Worm (Caenorhabditis elegans): ENCODE data around the gene T26A5.6.

Gene T26A5.6

ce11 chrIII:6446807-6447206 lies 3.7 kb downstream of the T26A5.6 start, which contains the start of gene let-721:
Gene let-721 (minus strand): TSS chrIII:6446907.
- no peak for TF ChIP-seq fos-1 (tag; optimal IDR thresholded peaks at IDR 0.05)
- TF ChIP-seq ceh-90 (tag; optimal IDR thresholded peaks at IDR 0.05), result no peak
- no peak for TF ChIP-seq ceh-8 (GFP tag; optimal IDR thresholded peaks at IDR 0.05)
- TF ChIP-seq fkh-10 (GFP tag; optimal IDR thresholded peaks at IDR 0.05), result no peak
- TF ChIP-seq nhr-77 (tag; optimal IDR thresholded peaks at IDR 0.05), result no peak
- no peak for TF ChIP-seq pax-3 (tag; optimal IDR thresholded peaks at IDR 0.05)
- no peak for TF ChIP-seq nhr-20 (tag; optimal IDR thresholded peaks at IDR 0.05)
- no peak for TF ChIP-seq lin-39 (tag; optimal IDR thresholded peaks at IDR 0.05)
- no peak for TF ChIP-seq irx-1 (tag; optimal IDR thresholded peaks at IDR 0.05)
- no peak for TF ChIP-seq nhr-11 (tag; optimal IDR thresholded peaks at IDR 0.05)
- no peak for TF ChIP-seq snu-23 (GFP tag; optimal IDR thresholded peaks at IDR 0.05)

ce11 chrIII:6444335-6444734 lies 6.2 kb downstream of the T26A5.6 start, which contains the start of gene C05D11.13:
Gene C05D11.13 (minus strand): TSS chrIII:6444586.
- TF ChIP-seq ceh-63 (GFP tag; optimal IDR thresholded peaks at IDR 0.05) (no peak), snu-23 (GFP tag; optimal IDR thresholded peaks at IDR 0.05) (peak; percentile 56), blmp-1 (tag; optimal IDR thresholded peaks at IDR 0.05) (peak; percentile 53), irx-1 (tag; optimal IDR thresholded peaks at IDR 0.05) (peak; percentile 17), lin-35 (GFP tag; optimal IDR thresholded peaks at IDR 0.05) (peak; percentile 24 to 54), nhr-85 (tag) (peak; percentile 11), fos-1 (tag; optimal IDR thresholded peaks at IDR 0.05) (no peak), sptf-1 (tag; optimal IDR thresholded peaks at IDR 0.05) (no peak), tbx-2 (tag; optimal IDR thresholded peaks at IDR 0.05) (no peak), nhr-71 (tag; optimal IDR thresholded peaks at IDR 0.05) (peak; percentile 50), tlp-1 (tag; optimal IDR thresholded peaks at IDR 0.05) (no peak), skn-1 (tag; optimal IDR thresholded peaks at IDR 0.05) (no peak), jun-1 (tag; optimal IDR thresholded peaks at IDR 0.05) (peak; percentile 8), F16B12.6 (tag; optimal IDR thresholded peaks at IDR 0.05) (peak; percentile 11), hlh-17 (GFP tag; optimal IDR thresholded peaks at IDR 0.05; ENCODE audit: borderline replicate concordance) (no peak), elt-3 (tag; optimal IDR thresholded peaks at IDR 0.05) (peak in 1 of 6 experiments; percentile 16), unc-130 (tag; optimal IDR thresholded peaks at IDR 0.05) (peak; percentile 68), lin-14 (GFP tag; optimal IDR thresholded peaks at IDR 0.05) (peak; percentile 62), unc-62 (GFP tag; optimal IDR thresholded peaks at IDR 0.05) (no peak), dpl-1 (GFP tag; optimal IDR thresholded peaks at IDR 0.05) (peak in 2 of 3 experiments; percentile 9 to 47), nhr-47 (tag; optimal IDR thresholded peaks at IDR 0.05) (no peak), xbp-1 (tag; optimal IDR thresholded peaks at IDR 0.05) (peak; percentile 9), rnt-1 (tag; optimal IDR thresholded peaks at IDR 0.05) (peak; percentile 26), elt-2 (tag; optimal IDR thresholded peaks at IDR 0.05) (no peak), snpc-4 (tag; optimal IDR thresholded peaks at IDR 0.05) (no peak), ets-5 (GFP tag; IDR thresholded peaks at IDR 0.05) (no peak), nhr-20 (tag; optimal IDR thresholded peaks at IDR 0.05) (peak; percentile 34), lin-13 (GFP tag; optimal IDR thresholded peaks at IDR 0.05) (no peak), C04F5.9 (tag; optimal IDR thresholded peaks at IDR 0.05) (no peak), efl-1 (optimal IDR thresholded peaks at IDR 0.05) (peak; percentile 25 to 52), efl-1 (GFP tag; optimal IDR thresholded peaks at IDR 0.05 in 1 of 2) (peak; percentile 11 to 13), ceh-88 (GFP tag; IDR thresholded peaks at IDR 0.05) (no peak), mdl-1 (tag; optimal IDR thresholded peaks at IDR 0.05) (peak in 1 of 2 experiments; percentile 23), mab-9 (GFP tag; IDR thresholded peaks at IDR 0.05) (no peak), hlh-4 (tag; optimal IDR thresholded peaks at IDR 0.05) (no peak), mep-1 (tag; optimal IDR thresholded peaks at IDR 0.05) (peak; percentile 78), isw-1 (GFP tag; IDR thresholded peaks at IDR 0.05) (no peak), ama-1 (optimal IDR thresholded peaks at IDR 0.05) (peak; percentile 65), nhr-19 (GFP tag; conservative IDR thresholded peaks at IDR 0.05) (0 out of 2 replicates have a peak, but pooled peaks have one; percentile 3), lsy-2 (tag; optimal IDR thresholded peaks at IDR 0.05) (peak; percentile 49 to 87), unc-98 (GFP tag; IDR thresholded peaks at IDR 0.05) (no peak), C16A3.4 (tag; optimal IDR thresholded peaks at IDR 0.05) (peak; percentile 34), aly-2 (tag; optimal IDR thresholded peaks at IDR 0.05) (no peak), C34B4.2 (tag; optimal IDR thresholded peaks at IDR 0.05) (no peak)

All from whole organism, L1 larva.